Worm (Caenorhabditis elegans): ENCODE results near the gene srw-15.

DNA sequence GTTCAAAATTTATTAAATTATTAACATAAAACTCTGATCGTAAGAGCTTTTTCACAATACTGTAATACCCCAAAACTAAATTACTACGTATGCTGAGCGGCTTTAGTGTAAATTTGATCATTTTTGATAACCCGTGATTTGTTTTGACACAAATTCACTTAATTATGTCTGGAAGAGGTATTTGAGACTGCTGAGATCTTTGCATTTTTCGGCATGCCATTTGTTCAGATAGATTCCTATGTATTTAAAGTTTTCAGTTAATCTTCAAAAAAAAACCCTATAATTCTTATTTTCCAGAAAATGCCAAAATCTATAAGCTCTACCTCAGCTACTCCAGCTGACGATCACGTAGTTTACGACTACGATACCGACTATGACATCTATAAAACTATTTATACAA is at the start of gene srw-15:
- TF ChIP-seq ceh-9 (tag; optimal IDR thresholded peaks at IDR 0.05) (no peak), pqm-1 (tag; optimal IDR thresholded peaks at IDR 0.05) (no peak), F13H6.1 (tag; optimal IDR thresholded peaks at IDR 0.05) (no peak), sox-4 (tag; optimal IDR thresholded peaks at IDR 0.05) (no peak)
